Worm (Caenorhabditis elegans): ENCODE results near the gene F52H3.11.

Gene F52H3.11

DNA sequence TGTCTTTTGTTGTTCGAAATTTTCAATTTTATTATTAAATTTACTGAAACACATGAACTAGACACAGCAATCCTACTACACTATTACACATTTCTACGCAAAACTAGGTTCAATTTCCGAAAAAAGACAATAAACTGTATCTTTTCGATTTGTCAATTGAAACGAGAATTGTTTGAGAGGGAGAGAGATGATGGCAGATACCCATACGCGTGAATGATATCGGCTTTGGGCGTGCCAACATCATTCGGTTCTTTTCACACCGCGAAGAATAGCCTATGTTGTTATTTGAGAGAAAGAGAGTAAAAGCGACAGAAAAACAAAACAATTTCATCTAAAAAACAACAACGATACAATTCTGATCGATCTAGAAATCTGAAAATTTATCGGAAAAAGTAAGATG is 33.2 kb downstream of the F52H3.11 start (continued):
- TF ChIP-seq nhr-20 (tag; optimal IDR thresholded peaks at IDR 0.05) (peak; percentile 26), unc-62 (GFP tag; optimal IDR thresholded peaks at IDR 0.05) (no peak), mdl-1 (tag; optimal IDR thresholded peaks at IDR 0.05) (no peak), nhr-12 (tag; optimal IDR thresholded peaks at IDR 0.05) (no peak), ces-1 (GFP tag; optimal IDR thresholded peaks at IDR 0.05) (no peak), nhr-47 (tag; optimal IDR thresholded peaks at IDR 0.05) (no peak), blmp-1 (tag; optimal IDR thresholded peaks at IDR 0.05) (peak; percentile 52), lsy-2 (tag; optimal IDR thresholded peaks at IDR 0.05) (no peak), zip-4 (GFP tag; optimal IDR thresholded peaks at IDR 0.05) (no peak), sup-37 (GFP tag; optimal IDR thresholded peaks at IDR 0.05) (no peak), elt-3 (tag; optimal IDR thresholded peaks at IDR 0.05) (peak in 1 of 6 experiments; percentile 44), ama-1 (optimal IDR thresholded peaks at IDR 0.05) (no peak), sox-4 (tag; optimal IDR thresholded peaks at IDR 0.05) (no peak), nhr-85 (tag) (peak; percentile 3), egl-13 (tag; optimal IDR thresholded peaks at IDR 0.05) (no peak), dsc-1 (tag; optimal IDR thresholded peaks at IDR 0.05) (no peak), aha-1 (tag; optimal IDR thresholded peaks at IDR 0.05) (no peak), F16B12.6 (tag; optimal IDR thresholded peaks at IDR 0.05) (no peak), elt-2 (tag; optimal IDR thresholded peaks at IDR 0.05) (no peak), unc-86 (tag; optimal IDR thresholded peaks at IDR 0.05) (no peak), lir-3 (tag; optimal IDR thresholded peaks at IDR 0.05; ENCODE audit: poor library complexity) (no peak), pag-3 (tag; optimal IDR thresholded peaks at IDR 0.05; ENCODE audit: borderline replicate concordance, insufficient read depth) (no peak), ceh-63 (GFP tag; optimal IDR thresholded peaks at IDR 0.05) (no peak), mef-2 (tag; optimal IDR thresholded peaks at IDR 0.05) (no peak), tlp-1 (tag; optimal IDR thresholded peaks at IDR 0.05) (no peak), nhr-76 (tag; optimal IDR thresholded peaks at IDR 0.05) (no peak), snpc-4 (tag; optimal IDR thresholded peaks at IDR 0.05) (no peak), lin-39 (tag; optimal IDR thresholded peaks at IDR 0.05) (no peak), ceh-82 (tag; optimal IDR thresholded peaks at IDR 0.05) (no peak), Y116A8C.19 (tag; optimal IDR thresholded peaks at IDR 0.05; ENCODE audit: borderline replicate concordance) (no peak), egl-27 (tag; optimal IDR thresholded peaks at IDR 0.05) (no peak), fkh-10 (GFP tag; optimal IDR thresholded peaks at IDR 0.05) (no peak), lin-14 (GFP tag; optimal IDR thresholded peaks at IDR 0.05) (peak; percentile 39), nhr-11 (tag; optimal IDR thresholded peaks at IDR 0.05) (no peak)

DNA sequence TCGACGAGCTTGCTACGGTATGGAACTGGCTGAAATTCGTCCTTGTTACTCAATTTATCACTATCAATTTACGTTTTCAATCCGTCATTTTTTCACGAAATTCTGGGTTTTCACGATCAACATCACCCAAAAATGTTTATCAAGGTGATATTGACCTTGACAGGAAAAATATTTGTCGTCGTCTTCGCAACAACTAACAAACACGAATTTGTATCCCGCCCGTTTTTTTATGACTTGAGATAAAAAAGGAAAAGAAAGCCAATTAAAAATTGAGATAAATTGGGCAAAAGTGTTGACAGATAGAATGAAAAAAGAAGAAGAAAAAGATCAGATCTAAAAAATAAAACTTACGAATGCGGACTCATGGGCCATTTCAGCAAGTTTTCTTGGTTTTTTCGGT is 34.0 kb downstream of the F52H3.11 start:
- TF ChIP-seq nhr-85 (tag) (peak; percentile 76), blmp-1 (tag; optimal IDR thresholded peaks at IDR 0.05) (peak; percentile 84), nhr-77 (tag; optimal IDR thresholded peaks at IDR 0.05) (no peak), nhr-90 (tag; optimal IDR thresholded peaks at IDR 0.05; ENCODE audit: poor library complexity) (peak; percentile 52), C04F5.9 (tag; optimal IDR thresholded peaks at IDR 0.05) (no peak), snu-23 (GFP tag; optimal IDR thresholded peaks at IDR 0.05) (peak; percentile 23), F16B12.6 (tag; optimal IDR thresholded peaks at IDR 0.05) (no peak), unc-30 (tag; optimal IDR thresholded peaks at IDR 0.05) (no peak), ama-1 (optimal IDR thresholded peaks at IDR 0.05) (no peak), lin-14 (GFP tag; optimal IDR thresholded peaks at IDR 0.05) (peak; percentile 77), nhr-20 (tag; optimal IDR thresholded peaks at IDR 0.05) (peak; percentile 10), elt-3 (tag; optimal IDR thresholded peaks at IDR 0.05) (peak in 5 of 6 experiments; percentile 0 to 80 (median 42)), ces-1 (GFP tag; optimal IDR thresholded peaks at IDR 0.05) (no peak), C16A3.4 (tag; optimal IDR thresholded peaks at IDR 0.05) (peak; percentile 6), isw-1 (GFP tag; IDR thresholded peaks at IDR 0.05) (no peak), egl-13 (tag; optimal IDR thresholded peaks at IDR 0.05) (no peak), nhr-71 (tag; optimal IDR thresholded peaks at IDR 0.05) (peak; percentile 40)

Data from whole organism, L1 larva.